Worm (Caenorhabditis elegans): Measurements from ENCODE around the gene gst-32.

The gst-32 gene

ce11 chrII:15165681-15166235 is 12.6 kb downstream of the gst-32 start, which contains the start of gene gst-27:
Gene gst-27, minus strand, starts transcription at chrII:15165731.
- TF ChIP-seq F22D6.2 (tag; optimal IDR thresholded peaks at IDR 0.05) (peak; percentile 67), repo-1 (tag; optimal IDR thresholded peaks at IDR 0.05) (peak; percentile 76), ceh-27 (GFP tag; optimal IDR thresholded peaks at IDR 0.05) (peak; percentile 94), rpc-1 (optimal IDR thresholded peaks at IDR 0.05) (peak; percentile 93), rpc-1 (tag; optimal IDR thresholded peaks at IDR 0.05) (peak; percentile 96), madf-6 (GFP tag; IDR thresholded peaks at IDR 0.05) (peak; percentile 74), F23B12.7 (tag; optimal IDR thresholded peaks at IDR 0.05; ENCODE audit: insufficient read depth) (peak; percentile 97), hsf-1 (GFP tag; IDR thresholded peaks at IDR 0.05) (peak; percentile 72), dox-1 (GFP tag; IDR thresholded peaks at IDR 0.05) (peak; percentile 95), F37B4.10 (GFP tag; IDR thresholded peaks at IDR 0.05) (no peak), lin-26 (GFP tag; IDR thresholded peaks at IDR 0.05) (peak; percentile 97), ztf-26 (tag; optimal IDR thresholded peaks at IDR 0.05) (peak; percentile 91), akir-1 (GFP tag; optimal IDR thresholded peaks at IDR 0.05) (peak; percentile 23), ceh-79 (tag; optimal IDR thresholded peaks at IDR 0.05) (peak; percentile 64), ztf-3 (GFP tag; optimal IDR thresholded peaks at IDR 0.05) (peak; percentile 34), mel-28 (tag; optimal IDR thresholded peaks at IDR 0.05; ENCODE audit: borderline replicate concordance) (peak; percentile 79), efl-1 (GFP tag; optimal IDR thresholded peaks at IDR 0.05) (peak; percentile 39), F55B11.4 (tag; optimal IDR thresholded peaks at IDR 0.05; ENCODE audit: borderline replicate concordance, insufficient read depth) (no peak), ztf-6 (GFP tag; IDR thresholded peaks at IDR 0.05) (peak; percentile 54; the same call in 1 of the 2 replicates), nhr-179 (tag; optimal IDR thresholded peaks at IDR 0.05) (peak; percentile 72), hlh-26 (GFP tag; conservative IDR thresholded peaks at IDR 0.05) (no peak), pha-4 (tag; optimal IDR thresholded peaks at IDR 0.05) (no peak), lin-54 (GFP tag; optimal IDR thresholded peaks at IDR 0.05) (peak; percentile 82), ztf-22 (GFP tag; optimal IDR thresholded peaks at IDR 0.05) (peak; percentile 85), cebp-1 (GFP tag; IDR thresholded peaks at IDR 0.05) (no peak), cebp-1 (tag; optimal IDR thresholded peaks at IDR 0.05) (peak; percentile 86), Y56A3A.18 (GFP tag; IDR thresholded peaks at IDR 0.05) (peak; percentile 85), Y95B8A.8 (GFP tag; IDR thresholded peaks at IDR 0.05) (no peak), B0261.1 (tag; optimal IDR thresholded peaks at IDR 0.05) (peak; percentile 89), ccch-3 (GFP tag; optimal IDR thresholded peaks at IDR 0.05) (peak; percentile 55), zfh-2 (GFP tag; conservative IDR thresholded peaks at IDR 0.05) (peak; percentile 86), unc-62 (GFP tag; optimal IDR thresholded peaks at IDR 0.05) (no peak), madf-3 (GFP tag; IDR thresholded peaks at IDR 0.05) (peak; percentile 36; the same call in 1 of the 2 replicates), mcd-1 (GFP tag; IDR thresholded peaks at IDR 0.05) (peak; percentile 77), snpc-4 (GFP tag; optimal IDR thresholded peaks at IDR 0.05) (peak; percentile 53), snpc-4 (tag; optimal IDR thresholded peaks at IDR 0.05) (peak; percentile 57 to 84 (median 79)), Y53G8AR.9 (GFP tag; conservative IDR thresholded peaks at IDR 0.05) (peak; percentile 79), F57A8.1 (GFP tag; optimal IDR thresholded peaks at IDR 0.05) (no peak), athp-1 (tag; optimal IDR thresholded peaks at IDR 0.05) (peak; percentile 87), egl-44 (GFP tag; IDR thresholded peaks at IDR 0.05) (peak; percentile 90), lir-1 (GFP tag; conservative IDR thresholded peaks at IDR 0.05) (peak; percentile 52; the same call in 1 of the 2 replicates), B0019.2 (GFP tag; conservative IDR thresholded peaks at IDR 0.05) (0 out of 2 replicates have a peak, but pooled peaks have one; percentile 28), lag-1 (GFP tag; IDR thresholded peaks at IDR 0.05) (no peak), lsl-1 (GFP tag; optimal IDR thresholded peaks at IDR 0.05) (peak; percentile 57), ceh-100 (GFP tag; IDR thresholded peaks at IDR 0.05) (peak; percentile 73), mes-4 (tag; optimal IDR thresholded peaks at IDR 0.05) (peak; percentile 89), Y79H2A.3 (GFP tag; conservative IDR thresholded peaks at IDR 0.05) (peak; percentile 80; the same call in 1 of the 2 replicates), nfyb-1 (GFP tag; IDR thresholded peaks at IDR 0.05) (peak; percentile 83), C17E4.6 (GFP tag; IDR thresholded peaks at IDR 0.05) (peak; percentile 70)

Measured in whole organism, young adult.